Worm (Caenorhabditis elegans): Measurements from ENCODE around the gene W07A12.8.

W07A12.8 gene

ce11 chrII:9125007-9125406 is 40.6 kb downstream of the W07A12.8 start:
- TF ChIP-seq ceh-14 (tag; optimal IDR thresholded peaks at IDR 0.05) = no peak
- TF ChIP-seq hlh-8 (tag; optimal IDR thresholded peaks at IDR 0.05) = no peak
- TF ChIP-seq gmeb-2 (tag; optimal IDR thresholded peaks at IDR 0.05) = no peak
- no peak for TF ChIP-seq pag-3 (tag; optimal IDR thresholded peaks at IDR 0.05; ENCODE audit: borderline replicate concordance)
- TF ChIP-seq tbx-2 (tag; optimal IDR thresholded peaks at IDR 0.05) = no peak
- no peak for TF ChIP-seq K09A11.1 (tag; optimal IDR thresholded peaks at IDR 0.05; ENCODE audit: insufficient read depth)
- TF ChIP-seq T23F11.4 (GFP tag; optimal IDR thresholded peaks at IDR 0.05) = no peak

- TF ChIP-seq ceh-31 (tag; optimal IDR thresholded peaks at IDR 0.05) (no peak), pha-2 (tag; optimal IDR thresholded peaks at IDR 0.05) (no peak), C08G9.2 (tag; optimal IDR thresholded peaks at IDR 0.05) (no peak), rnt-1 (tag; optimal IDR thresholded peaks at IDR 0.05) (no peak), npax-4 (tag; optimal IDR thresholded peaks at IDR 0.05) (no peak), lin-11 (tag; optimal IDR thresholded peaks at IDR 0.05) (no peak)
These were observed 41.3 kb downstream of the W07A12.8 start for ce11 chrII:9124353-9124752.

- TF ChIP-seq npax-4 (tag; optimal IDR thresholded peaks at IDR 0.05) (no peak), hlh-15 (tag; optimal IDR thresholded peaks at IDR 0.05) (no peak), nhr-232 (tag; optimal IDR thresholded peaks at IDR 0.05) (no peak), ceh-6 (GFP tag; optimal IDR thresholded peaks at IDR 0.05) (no peak), zip-5 (tag; optimal IDR thresholded peaks at IDR 0.05) (no peak), hlh-30 (tag; optimal IDR thresholded peaks at IDR 0.05; ENCODE audit: insufficient read depth) (no peak), K02D7.2 (tag; optimal IDR thresholded peaks at IDR 0.05) (no peak), tbx-2 (tag; optimal IDR thresholded peaks at IDR 0.05) (no peak), lim-6 (tag; optimal IDR thresholded peaks at IDR 0.05) (no peak), ceh-19 (GFP tag; optimal IDR thresholded peaks at IDR 0.05) (no peak), elt-2 (tag; optimal IDR thresholded peaks at IDR 0.05) (no peak), ceh-30 (tag; optimal IDR thresholded peaks at IDR 0.05) (no peak), pha-2 (tag; optimal IDR thresholded peaks at IDR 0.05) (no peak), ceh-31 (tag; optimal IDR thresholded peaks at IDR 0.05) (no peak)
These were observed 44.6 kb downstream of the W07A12.8 start for ce11 chrII:9120813-9121554.

ce11 chrII:9120329-9120728 is 45.3 kb downstream of the W07A12.8 start:
- TF ChIP-seq ahr-1 (tag; optimal IDR thresholded peaks at IDR 0.05) (no peak), che-1 (tag; optimal IDR thresholded peaks at IDR 0.05) (no peak), ceh-19 (GFP tag; optimal IDR thresholded peaks at IDR 0.05) (no peak), C08G9.2 (tag; optimal IDR thresholded peaks at IDR 0.05) (no peak), ceh-24 (tag; optimal IDR thresholded peaks at IDR 0.05) (no peak), fkh-6 (tag; optimal IDR thresholded peaks at IDR 0.05) (no peak), ref-2 (tag; optimal IDR thresholded peaks at IDR 0.05) (no peak), K09A11.1 (tag; optimal IDR thresholded peaks at IDR 0.05; ENCODE audit: insufficient read depth) (no peak), lin-11 (tag; optimal IDR thresholded peaks at IDR 0.05) (no peak), tbx-7 (tag; optimal IDR thresholded peaks at IDR 0.05) (no peak), lim-6 (tag; optimal IDR thresholded peaks at IDR 0.05) (no peak), ceh-6 (GFP tag; optimal IDR thresholded peaks at IDR 0.05) (no peak)

ce11 chrII:9117789-9118242 is 47.8 kb downstream of the W07A12.8 start:
- TF ChIP-seq ceh-24 (tag; optimal IDR thresholded peaks at IDR 0.05) (no peak), C38D4.7 (GFP tag; optimal IDR thresholded peaks at IDR 0.05) (no peak), sox-2 (GFP tag; IDR thresholded peaks at IDR 0.05) (no peak), ceh-34 (tag; optimal IDR thresholded peaks at IDR 0.05) (no peak), tbx-2 (tag; optimal IDR thresholded peaks at IDR 0.05) (no peak), ceh-14 (tag; optimal IDR thresholded peaks at IDR 0.05) (no peak), ceh-31 (tag; optimal IDR thresholded peaks at IDR 0.05) (no peak), madf-2 (tag; optimal IDR thresholded peaks at IDR 0.05) (no peak), pha-2 (tag; optimal IDR thresholded peaks at IDR 0.05) (no peak), unc-3 (GFP tag; conservative IDR thresholded peaks at IDR 0.05) (no peak), unc-3 (tag; optimal IDR thresholded peaks at IDR 0.05) (no peak), C08G9.2 (tag; optimal IDR thresholded peaks at IDR 0.05) (no peak)

Data from whole organism, late embryonic.